Fruit fly (Drosophila melanogaster) whole organism, embryonic: ENCODE results near the gene Oatp30B.
A peak's percentile ranks its signal among the peaks of the same experiment; 100 is the strongest.

Experiments
- Ada2b ChIP-seq: fragments of 200-800 bp; sonication (Bioruptor generic); IDR thresholded peaks from 2 replicates; pipeline ENCODE4 v1.3.6; 2022; ENCODE audit warnings: missing biosample characterization, missing genetic modification characterization
- Antp ChIP-seq: fragments of 200-800 bp; sonication (Bioruptor generic); optimal IDR thresholded peaks from 3 replicates; lab custom pipeline; 2016; ENCODE audit warnings: missing biosample characterization, missing genetic modification characterization
- CG11085 ChIP-seq: fragments of 200-800 bp; sonication (Bioruptor generic); IDR thresholded peaks from 2 replicates; pipeline ENCODE4 v1.3.6; 2022; ENCODE audit warnings: missing biosample characterization, missing genetic modification characterization
- CG12391 ChIP-seq: fragments of 200-800 bp; sonication (Bioruptor generic); optimal IDR thresholded peaks from 3 replicates; lab custom pipeline; 2018; ENCODE audit warnings: missing biosample characterization, mild to moderate bottlenecking, missing genetic modification characterization, moderate library complexity
- CG13296 ChIP-seq: fragments of 200-800 bp; sonication (Bioruptor generic); optimal IDR thresholded peaks from 3 replicates; lab custom pipeline; 2018; ENCODE audit warnings: missing biosample characterization, mild to moderate bottlenecking, missing genetic modification characterization
- CG13624 ChIP-seq: fragments of 200-800 bp; sonication (Bioruptor generic); optimal IDR thresholded peaks from 2 replicates; lab custom pipeline; 2016; ENCODE audit warnings: missing biosample characterization, missing genetic modification characterization
- CG15696 ChIP-seq: fragments of 200-800 bp; sonication (Bioruptor generic); optimal IDR thresholded peaks from 2 replicates; lab custom pipeline; 2019; ENCODE audit warnings: missing biosample characterization, mild to moderate bottlenecking, missing genetic modification characterization, moderate library complexity
- CG1603 ChIP-seq: fragments of 200-800 bp; sonication (Bioruptor generic); optimal IDR thresholded peaks from 2 replicates; lab custom pipeline; 2019; ENCODE audit warnings: missing biosample characterization, mild to moderate bottlenecking, missing genetic modification characterization, moderate library complexity
- CG17568 ChIP-seq: fragments of 200-800 bp; sonication (Bioruptor generic); optimal IDR thresholded peaks from 2 replicates; lab custom pipeline; 2018; ENCODE audit warnings: missing biosample characterization, mild to moderate bottlenecking, missing genetic modification characterization, moderate library complexity
- CG17802 ChIP-seq: fragments of 200-800 bp; sonication (Bioruptor generic); optimal IDR thresholded peaks from 2 replicates; lab custom pipeline; 2018; ENCODE audit warnings: missing biosample characterization, mild to moderate bottlenecking, missing genetic modification characterization, moderate library complexity
- CG17912 ChIP-seq: fragments of 200-800 bp; sonication (Bioruptor generic); optimal IDR thresholded peaks from 2 replicates; lab custom pipeline; 2018; ENCODE audit warnings: missing biosample characterization, mild to moderate bottlenecking, missing genetic modification characterization
- CG18011 ChIP-seq: fragments of 200-800 bp; sonication (Bioruptor generic); optimal IDR thresholded peaks from 2 replicates; lab custom pipeline; 2017; ENCODE audit warnings: missing biosample characterization, missing genetic modification characterization, mild to moderate bottlenecking, moderate library complexity, missing genotype
- CG3281 ChIP-seq: fragments of 200-800 bp; sonication (Bioruptor generic); optimal IDR thresholded peaks from 3 replicates; lab custom pipeline; 2017; ENCODE audit warnings: missing biosample characterization, mild to moderate bottlenecking, missing genetic modification characterization
- CG3726 ChIP-seq: fragments of 200-800 bp; sonication (Bioruptor generic); IDR thresholded peaks from 3 replicates; pipeline ENCODE4, ENCODE4 v1.3.6; 2022; ENCODE audit warnings: missing biosample characterization, missing genetic modification characterization
- CG6654 ChIP-seq: fragments of 200-800 bp; sonication (Bioruptor generic); optimal IDR thresholded peaks from 2 replicates; lab custom pipeline; 2017; ENCODE audit warnings: missing biosample characterization, mild to moderate bottlenecking, missing genetic modification characterization
- CG6683 ChIP-seq: fragments of 200-800 bp; sonication (Bioruptor generic); optimal IDR thresholded peaks from 2 replicates; lab custom pipeline; 2017; ENCODE audit warnings: missing biosample characterization, mild to moderate bottlenecking, missing genetic modification characterization, missing genetic modification reagents
- CG7745 ChIP-seq: fragments of 200-800 bp; sonication (Bioruptor generic); optimal IDR thresholded peaks from 2 replicates; lab custom pipeline; 2018; ENCODE audit warnings: missing biosample characterization, mild to moderate bottlenecking, missing genetic modification characterization, moderate library complexity
- CG7928 ChIP-seq: fragments of 200-800 bp; sonication (Bioruptor generic); optimal IDR thresholded peaks from 2 replicates; lab custom pipeline; 2017; ENCODE audit warnings: missing biosample characterization, mild to moderate bottlenecking, missing genetic modification characterization
- CG8089 ChIP-seq: fragments of 200-800 bp; sonication (Bioruptor generic); optimal IDR thresholded peaks from 3 replicates; lab custom pipeline; 2016; ENCODE audit warnings: missing biosample characterization, missing genetic modification characterization
- CG9817 ChIP-seq: fragments of 200-800 bp; sonication (Bioruptor generic); optimal IDR thresholded peaks from 2 replicates; lab custom pipeline; 2018; ENCODE audit warnings: missing biosample characterization, mild to moderate bottlenecking, missing genetic modification characterization, moderate library complexity
- Dfd ChIP-seq, 2 experiments: fragments of >200 bp; optimal IDR thresholded peaks; 2 replicates each; lab custom pipeline; 2017; ENCODE audit warnings: missing biosample characterization in 2 of 2, missing genetic modification characterization in 2 of 2
- ERR ChIP-seq: fragments of 200-800 bp; sonication (Bioruptor generic); optimal IDR thresholded peaks from 2 replicates; lab custom pipeline; 2016; ENCODE audit warnings: missing biosample characterization, missing genetic modification characterization
- GATAe ChIP-seq: fragments of 200-800 bp; sonication (Bioruptor generic); conservative IDR thresholded peaks from 2 replicates; pipeline ENCODE4 v1.3.6; 2022; ENCODE audit warnings: missing biosample characterization, missing genetic modification characterization
- HLHmδ ChIP-seq: fragments of 200-800 bp; sonication (Bioruptor generic); optimal IDR thresholded peaks from 2 replicates; lab custom pipeline; 2018; ENCODE audit warnings: missing biosample characterization, mild to moderate bottlenecking, missing genetic modification characterization, moderate library complexity
- Lhr ChIP-seq: fragments of 200-800 bp; sonication (Bioruptor generic); optimal IDR thresholded peaks from 3 replicates; lab custom pipeline; 2017; ENCODE audit warnings: mild to moderate bottlenecking, missing biosample characterization, missing genetic modification reagents, missing genetic modification characterization
- Lim3 ChIP-seq: fragments of 200-800 bp; sonication (Bioruptor generic); IDR thresholded peaks from 2 replicates; pipeline ENCODE4 v1.3.6; 2022; ENCODE audit warnings: missing biosample characterization, missing genetic modification characterization
- Opbp ChIP-seq: fragments of 200-800 bp; sonication (Bioruptor generic); IDR thresholded peaks from 3 replicates; pipeline ENCODE4 v1.3.6; 2022; ENCODE audit warnings: missing biosample characterization, missing genetic modification characterization; ENCODE audit not compliant: partially characterized antibody
- Sry-β ChIP-seq: fragments of 200-800 bp; sonication (Bioruptor generic); optimal IDR thresholded peaks from 2 replicates; lab custom pipeline; 2018; ENCODE audit warnings: missing biosample characterization, mild to moderate bottlenecking, missing genetic modification characterization, moderate library complexity
- Stat92E ChIP-seq, 3 experiments: fragments of >200 bp in 2 of 3; fragments of 200-800 bp in 1 of 3; sonication (Bioruptor generic) in 1 of 3; optimal IDR thresholded peaks; 2 replicates each; lab custom pipeline; 2017 to 2019; ENCODE audit warnings: missing biosample characterization in 3 of 3, missing genetic modification characterization in 3 of 3, mild to moderate bottlenecking in 1 of 3, moderate library complexity in 1 of 3
- Trl ChIP-seq, 3 experiments: fragments of >200 bp in 2 of 3; fragments of 200-800 bp in 1 of 3; sonication (Bioruptor generic) in 1 of 3; optimal IDR thresholded peaks; 2 replicates in 1 of 3; 3 replicates in 2 of 3; lab custom pipeline; 2016 to 2017; ENCODE audit warnings: missing biosample characterization in 1 of 3, missing genetic modification characterization in 1 of 3
- bigmax ChIP-seq: fragments of 200-800 bp; sonication (Bioruptor generic); optimal IDR thresholded peaks from 2 replicates; lab custom pipeline; 2018; ENCODE audit warnings: missing biosample characterization, mild to moderate bottlenecking, missing genetic modification characterization
- bowl ChIP-seq: fragments of 200-800 bp; sonication (Bioruptor generic); IDR thresholded peaks from 2 replicates; pipeline ENCODE4 v1.3.6; 2022; ENCODE audit warnings: missing biosample characterization, missing genetic modification characterization
- cato ChIP-seq: fragments of 200-800 bp; sonication (Bioruptor generic); optimal IDR thresholded peaks from 2 replicates; lab custom pipeline; 2016; ENCODE audit warnings: missing biosample characterization, missing genetic modification characterization, borderline replicate concordance
- fd102C ChIP-seq: fragments of 200-800 bp; sonication (Bioruptor generic); optimal IDR thresholded peaks from 2 replicates; lab custom pipeline; 2018; ENCODE audit warnings: missing biosample characterization, mild to moderate bottlenecking, missing genetic modification characterization, moderate library complexity
- fd3F ChIP-seq: fragments of 200-800 bp; sonication (Bioruptor generic); optimal IDR thresholded peaks from 2 replicates; lab custom pipeline; 2018; ENCODE audit warnings: missing biosample characterization, mild to moderate bottlenecking, missing genetic modification characterization, moderate library complexity
- ftz-f1 ChIP-seq: fragments of 200-800 bp; sonication (Bioruptor generic); optimal IDR thresholded peaks from 2 replicates; lab custom pipeline; 2016; ENCODE audit warnings: missing biosample characterization, missing genetic modification characterization
- ind ChIP-seq: fragments of 200-800 bp; sonication (Bioruptor generic); optimal IDR thresholded peaks from 3 replicates; lab custom pipeline; 2016; ENCODE audit warnings: missing biosample characterization, missing genetic modification characterization
- jing ChIP-seq: fragments of 200-800 bp; sonication (Bioruptor generic); optimal IDR thresholded peaks from 2 replicates; lab custom pipeline; 2018; ENCODE audit warnings: missing biosample characterization, mild to moderate bottlenecking, missing genetic modification characterization
- lola ChIP-seq, 3 experiments: fragments of >200 bp in 2 of 3; fragments of 200-800 bp in 1 of 3; sonication (Bioruptor generic) in 1 of 3; optimal IDR thresholded peaks; 2 replicates each; lab custom pipeline; 2017 to 2019; ENCODE audit warnings: missing biosample characterization in 3 of 3, missing genetic modification characterization in 3 of 3, mild to moderate bottlenecking in 1 of 3, moderate library complexity in 1 of 3
- scrt ChIP-seq: fragments of 200-800 bp; sonication (Bioruptor generic); optimal IDR thresholded peaks from 2 replicates; lab custom pipeline; 2018; ENCODE audit warnings: missing biosample characterization, mild to moderate bottlenecking, missing genetic modification characterization, moderate library complexity
- sr ChIP-seq: fragments of 200-800 bp; sonication (Bioruptor generic); IDR thresholded peaks from 3 replicates; pipeline ENCODE4 v1.3.6; 2022; ENCODE audit warnings: missing biosample characterization, missing genetic modification characterization
- tio ChIP-seq: fragments of 200-800 bp; sonication (Bioruptor generic); optimal IDR thresholded peaks from 2 replicates; lab custom pipeline; 2017; ENCODE audit warnings: missing biosample characterization, missing genetic modification characterization, inconsistent platforms
- tll ChIP-seq, 2 experiments: fragments of 200-800 bp in 1 of 2; fragments of >200 bp in 1 of 2; sonication (Bioruptor generic) in 1 of 2; optimal IDR thresholded peaks; 2 replicates each; lab custom pipeline; 2017 to 2019; ENCODE audit warnings: missing biosample characterization in 2 of 2, missing genetic modification characterization in 2 of 2, mild to moderate bottlenecking in 1 of 2, moderate library complexity in 1 of 2
- zen2 ChIP-seq: fragments of 200-800 bp; sonication (Bioruptor generic); IDR thresholded peaks from 3 replicates; pipeline ENCODE4 v1.3.6; 2022; ENCODE audit warnings: missing biosample characterization, missing genetic modification characterization; ENCODE audit not compliant: partially characterized antibody
- zf30C ChIP-seq: fragments of 200-800 bp; sonication (Bioruptor generic); optimal IDR thresholded peaks from 3 replicates; lab custom pipeline; 2018; ENCODE audit warnings: missing biosample characterization, mild to moderate bottlenecking, missing genetic modification characterization

Oatp30B gene

DNA sequence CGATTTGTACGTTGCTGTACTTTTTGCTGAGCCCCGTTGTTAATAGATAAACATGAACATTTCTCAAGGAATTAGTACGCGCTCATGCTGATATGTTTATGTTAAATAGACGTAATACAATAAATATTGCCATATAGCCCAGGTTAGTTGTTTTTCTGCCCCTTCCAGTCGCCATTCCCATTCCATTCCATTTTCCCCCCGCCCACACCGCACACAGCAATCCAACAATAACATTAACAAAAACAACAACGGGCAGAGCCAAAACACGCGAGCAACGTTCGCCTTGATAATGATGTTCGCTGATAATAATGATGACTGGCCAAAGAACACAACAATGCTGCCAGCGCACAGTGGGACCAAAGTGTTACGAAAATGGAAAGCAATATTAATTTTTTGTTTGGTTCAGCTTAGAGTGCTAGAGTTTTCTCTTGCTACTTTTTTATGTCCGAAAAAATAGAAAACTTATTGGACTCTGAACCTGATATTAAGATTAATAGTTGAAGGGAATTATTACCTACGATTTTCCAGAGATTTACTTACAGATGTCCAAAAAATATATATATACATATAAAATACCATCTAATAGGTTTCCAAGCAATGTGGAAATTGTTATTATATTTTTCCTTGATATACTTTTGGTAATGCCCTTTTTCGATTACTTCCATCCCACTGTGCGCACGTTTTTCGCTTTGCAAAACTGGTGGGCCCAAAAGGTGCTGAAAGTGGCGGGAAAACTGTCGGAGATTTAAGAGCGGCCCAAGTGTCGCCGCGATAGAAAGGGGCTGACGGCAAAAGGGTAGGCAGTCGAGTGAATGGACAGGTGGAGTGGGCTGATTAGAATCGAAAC lies 48.8 kb downstream of the Oatp30B start (continued):
- TF ChIP-seq CG3281 (GFP tag; lab: Kevin White, UChicago) (peak; percentile 98), CG18011 (GFP tag; lab: Kevin White, UChicago) (peak; percentile 79), scrt (peak; percentile 92), CG15696 (tag; lab: Kevin White, UChicago) (peak; percentile 92), Trl (optimal IDR thresholded peaks at IDR 0.05; lab: Kevin White, UChicago) (no peak), Trl (GFP tag; optimal IDR thresholded peaks at IDR 0.05; lab: Kevin White, UChicago) (peak; percentile 81), Lhr (GFP tag; lab: Kevin White, UChicago) (peak; percentile 67), cato (GFP tag; lab: Kevin White, UChicago) (peak; percentile 86), ind (GFP tag; lab: Kevin White, UChicago) (peak; percentile 94), GATAe (GFP tag; lab: Robert Waterston, UW) (peak; percentile 48; the same call in 1 of the 2 replicates), CG13296 (GFP tag; lab: Kevin White, UChicago) (peak; percentile 98), CG7745 (no peak), CG6654 (peak; percentile 90), CG9817 (tag; lab: Kevin White, UChicago) (peak; percentile 93), Stat92E (GFP tag; optimal IDR thresholded peaks at IDR 0.05; lab: Kevin White, UChicago) (peak in 1 of 3 experiments; percentile 84), CG1603 (tag; lab: Kevin White, UChicago) (peak; percentile 34), CG17912 (peak; percentile 58), fd102C (GFP tag; lab: Kevin White, UChicago) (peak; percentile 59), Ada2b (GFP tag; lab: Robert Waterston, UW) (peak; percentile 87), bowl (peak; percentile 56; the same call in 1 of the 2 replicates), ERR (GFP tag; lab: Kevin White, UChicago) (no peak), CG13624 (GFP tag; lab: Kevin White, UChicago) (peak; percentile 89), CG8089 (GFP tag; lab: Kevin White, UChicago) (peak; percentile 74), CG12391 (peak; percentile 97), CG17802 (tag; lab: Kevin White, UChicago) (peak; percentile 62), ftz-f1 (GFP tag; lab: Kevin White, UChicago) (peak; percentile 52), zen2 (GFP tag; lab: Robert Waterston, UW) (no peak), tio (GFP tag; lab: Kevin White, UChicago) (peak; percentile 97), HLHmδ (GFP tag; lab: Kevin White, UChicago) (no peak), CG17568 (GFP tag; lab: Kevin White, UChicago) (peak; percentile 92), zf30C (no peak), CG3726 (GFP tag; lab: Robert Waterston, UW) (peak; percentile 87), Lim3 (GFP tag; lab: Robert Waterston, UW) (peak; percentile 44; the same call in 1 of the 2 replicates), bigmax (GFP tag; lab: Kevin White, UChicago) (no peak), Antp (GFP tag; lab: Kevin White, UChicago) (peak; percentile 80), Opbp (GFP tag; lab: Robert Waterston, UW) (no peak), CG6683 (GFP tag; lab: Kevin White, UChicago) (peak; percentile 92), jing (GFP tag; lab: Kevin White, UChicago) (peak; percentile 81), fd3F (GFP tag; lab: Kevin White, UChicago) (peak; percentile 95), Dfd (GFP tag; optimal IDR thresholded peaks at IDR 0.05; lab: Kevin White, UChicago) (peak in 1 of 2 experiments; percentile 89), CG7928 (GFP tag; lab: Kevin White, UChicago) (peak; percentile 77), lola (GFP tag; optimal IDR thresholded peaks at IDR 0.05; lab: Kevin White, UChicago) (peak in 1 of 3 experiments; percentile 95), sr (peak; percentile 18; the same call in 1 of the 3 replicates), tll (GFP tag; optimal IDR thresholded peaks at IDR 0.05; lab: Kevin White, UChicago) (peak in 1 of 2 experiments; percentile 76), Sry-β (GFP tag; lab: Kevin White, UChicago) (peak; percentile 48), CG11085 (GFP tag; lab: Robert Waterston, UW) (peak; percentile 78)
